Worm (Caenorhabditis elegans) whole organism, L1 larva: ENCODE measurements around the gene trap-3.

Experiments used
- C04F5.9 ChIP-seq: sonication (generic microtip); optimal IDR thresholded peaks from 2 replicates; lab custom pipeline; 2016; ENCODE audit warnings: missing genetic modification characterization, missing compliant biosample characterization
- F16B12.6 ChIP-seq: fragments of 150-350 bp; optimal IDR thresholded peaks from 2 replicates; lab custom pipeline; 2014; ENCODE audit warnings: missing biosample characterization, missing genetic modification characterization
- Y116A8C.19 ChIP-seq: sonication (generic microtip); optimal IDR thresholded peaks from 2 replicates; lab custom pipeline; 2016; ENCODE audit warnings: missing compliant biosample characterization, missing genetic modification characterization, borderline replicate concordance
- ama-1 ChIP-seq: fragments of 150-350 bp; optimal IDR thresholded peaks from 2 replicates; lab custom pipeline; 2014
- blmp-1 ChIP-seq: fragments of 150-350 bp; optimal IDR thresholded peaks from 2 replicates; lab custom pipeline; 2014; ENCODE audit warnings: missing biosample characterization, missing genetic modification characterization
- ceh-8 ChIP-seq: fragments of 200-800 bp; sonication (Bioruptor generic); optimal IDR thresholded peaks from 2 replicates; lab custom pipeline; 2018; ENCODE audit warnings: mild to moderate bottlenecking, missing genetic modification characterization, moderate library complexity, missing compliant biosample characterization
- ces-1 ChIP-seq: fragments of 150-350 bp; optimal IDR thresholded peaks from 2 replicates; lab custom pipeline; 2014; ENCODE audit warnings: missing biosample characterization, missing genetic modification reagents, missing genetic modification characterization
- dpl-1 ChIP-seq, 3 experiments: fragments of 150-350 bp in 2 of 3; sonication (generic microtip) in 1 of 3; optimal IDR thresholded peaks; 2 replicates each; lab custom pipeline; 2014 to 2017; ENCODE audit warnings: missing biosample characterization in 3 of 3, missing genetic modification characterization in 3 of 3, missing genetic modification reagents in 3 of 3
- efl-3 ChIP-seq: fragments of 200-800 bp; sonication (Bioruptor generic); optimal IDR thresholded peaks from 2 replicates; lab custom pipeline; 2018; ENCODE audit warnings: mild to moderate bottlenecking, missing genetic modification characterization, missing compliant biosample characterization
- egl-27 ChIP-seq, 2 experiments: fragments of 150-350 bp in 1 of 2; sonication (generic microtip); optimal IDR thresholded peaks; 3 replicates each; lab custom pipeline; 2017 to 2018; ENCODE audit warnings: missing biosample characterization in 2 of 2, missing genetic modification characterization in 2 of 2, missing genetic modification reagents in 2 of 2
- elt-2 ChIP-seq: sonication (generic microtip); optimal IDR thresholded peaks from 2 replicates; lab custom pipeline; 2016; ENCODE audit warnings: missing genetic modification characterization, mild to moderate bottlenecking, inconsistent platforms, missing compliant biosample characterization, missing genetic modification reagents
- fkh-4 ChIP-seq: sonication (generic microtip); optimal IDR thresholded peaks from 2 replicates; lab custom pipeline; 2016; ENCODE audit warnings: missing compliant biosample characterization, missing genetic modification characterization, borderline replicate concordance
- fkh-8 ChIP-seq: sonication (generic microtip); optimal IDR thresholded peaks from 2 replicates; lab custom pipeline; 2016; ENCODE audit warnings: mild to moderate bottlenecking, missing genetic modification characterization, missing compliant biosample characterization
- grh-1 ChIP-seq: fragments of 200-800 bp; sonication (Bioruptor generic); IDR thresholded peaks from 2 replicates; pipeline ENCODE4 v1.3.6; 2022; ENCODE audit warnings: missing genetic modification reagents, missing genetic modification characterization, missing compliant biosample characterization
- hlh-17 ChIP-seq: fragments of 200-800 bp; sonication (Bioruptor generic); optimal IDR thresholded peaks from 2 replicates; lab custom pipeline; 2018; ENCODE audit warnings: missing genetic modification characterization, mild to moderate bottlenecking, missing compliant biosample characterization, moderate library complexity, borderline replicate concordance
- hlh-4 ChIP-seq: sonication (generic microtip); optimal IDR thresholded peaks from 2 replicates; lab custom pipeline; 2016; ENCODE audit warnings: mild to moderate bottlenecking, missing genetic modification characterization, missing compliant biosample characterization
- irx-1 ChIP-seq: sonication (generic microtip); optimal IDR thresholded peaks from 2 replicates; lab custom pipeline; 2016; ENCODE audit warnings: missing genetic modification characterization, missing compliant biosample characterization
- lin-14 ChIP-seq: fragments of 200-800 bp; sonication (Bioruptor generic); optimal IDR thresholded peaks from 2 replicates; lab custom pipeline; 2018; ENCODE audit warnings: mild to moderate bottlenecking, missing genetic modification characterization, moderate library complexity, missing compliant biosample characterization
- lin-39 ChIP-seq: fragments of 150-350 bp; optimal IDR thresholded peaks from 2 replicates; lab custom pipeline; 2014; ENCODE audit warnings: missing biosample characterization, missing genetic modification reagents, missing genetic modification characterization
- lir-3 ChIP-seq: sonication (generic microtip); optimal IDR thresholded peaks from 2 replicates; lab custom pipeline; 2016; ENCODE audit warnings: mild to moderate bottlenecking, missing genetic modification characterization, moderate library complexity, missing compliant biosample characterization; ENCODE audit not compliant: poor library complexity
- lsy-2 ChIP-seq, 2 experiments: fragments of 150-350 bp; optimal IDR thresholded peaks; 2 replicates each; lab custom pipeline; 2014; ENCODE audit warnings: missing biosample characterization in 2 of 2, missing genetic modification characterization in 2 of 2
- mab-9 ChIP-seq: fragments of 200-800 bp; sonication (Bioruptor generic); IDR thresholded peaks from 2 replicates; pipeline ENCODE4 v1.3.6; 2022; ENCODE audit warnings: missing genetic modification reagents, missing genetic modification characterization, missing compliant biosample characterization
- mdl-1 ChIP-seq, 2 experiments: fragments of 150-350 bp; optimal IDR thresholded peaks; 2 replicates each; lab custom pipeline; 2014 to 2017; ENCODE audit warnings: missing biosample characterization in 2 of 2, missing genetic modification characterization in 2 of 2, inconsistent platforms in 1 of 2
- mef-2 ChIP-seq: fragments of 150-350 bp; optimal IDR thresholded peaks from 2 replicates; lab custom pipeline; 2014; ENCODE audit warnings: missing biosample characterization, missing genetic modification characterization
- mep-1 ChIP-seq: fragments of 150-350 bp; optimal IDR thresholded peaks from 2 replicates; lab custom pipeline; 2014; ENCODE audit warnings: missing biosample characterization, missing genetic modification characterization
- nhr-11 ChIP-seq: fragments of 150-350 bp; optimal IDR thresholded peaks from 2 replicates; lab custom pipeline; 2014; ENCODE audit warnings: missing biosample characterization, missing genetic modification characterization
- nhr-12 ChIP-seq: sonication (generic microtip); optimal IDR thresholded peaks from 2 replicates; lab custom pipeline; 2017; ENCODE audit warnings: missing biosample characterization, missing genetic modification characterization
- nhr-20 ChIP-seq: sonication (generic microtip); optimal IDR thresholded peaks from 2 replicates; lab custom pipeline; 2016; ENCODE audit warnings: mild to moderate bottlenecking, missing genetic modification characterization, missing compliant biosample characterization
- nhr-237 ChIP-seq: fragments of 150-350 bp; optimal IDR thresholded peaks from 2 replicates; lab custom pipeline; 2014; ENCODE audit warnings: missing biosample characterization, missing genetic modification characterization
- nhr-28 ChIP-seq: fragments of 150-350 bp; optimal IDR thresholded peaks from 2 replicates; lab custom pipeline; 2014; ENCODE audit warnings: missing biosample characterization, missing genetic modification characterization
- nhr-47 ChIP-seq: sonication (generic microtip); optimal IDR thresholded peaks from 2 replicates; lab custom pipeline; 2016; ENCODE audit warnings: mild to moderate bottlenecking, missing genetic modification characterization, moderate library complexity, missing compliant biosample characterization
- nhr-71 ChIP-seq: sonication (generic microtip); optimal IDR thresholded peaks from 2 replicates; lab custom pipeline; 2016; ENCODE audit warnings: mild to moderate bottlenecking, missing genetic modification characterization, moderate library complexity, missing compliant biosample characterization
- nhr-77 ChIP-seq: fragments of 150-350 bp; optimal IDR thresholded peaks from 2 replicates; lab custom pipeline; 2014; ENCODE audit warnings: missing biosample characterization, missing genetic modification characterization
- nhr-84 ChIP-seq: sonication (generic microtip); optimal IDR thresholded peaks from 2 replicates; lab custom pipeline; 2017; ENCODE audit warnings: missing biosample characterization, missing genetic modification characterization
- nhr-85 ChIP-seq: sonication (generic microtip); peaks from one replicate; lab custom pipeline; 2016; ENCODE audit warnings: missing genetic modification characterization, inconsistent platforms, missing compliant biosample characterization
- pag-3 ChIP-seq: sonication (generic microtip); optimal IDR thresholded peaks from 2 replicates; lab custom pipeline; 2017; ENCODE audit warnings: missing genetic modification characterization, mild to moderate bottlenecking, missing compliant biosample characterization, antibody characterized with exemption, borderline replicate concordance; ENCODE audit not compliant: insufficient read depth
- pqm-1 ChIP-seq: sonication (generic microtip); optimal IDR thresholded peaks from 3 replicates; lab custom pipeline; 2017; ENCODE audit warnings: missing biosample characterization, missing genetic modification characterization
- skn-1 ChIP-seq: fragments of 150-350 bp; optimal IDR thresholded peaks from 2 replicates; lab custom pipeline; 2014; ENCODE audit warnings: missing biosample characterization, missing genetic modification characterization
- snpc-4 ChIP-seq: fragments of 150-350 bp; optimal IDR thresholded peaks from 2 replicates; lab custom pipeline; 2014; ENCODE audit warnings: missing biosample characterization, missing genetic modification characterization
- snu-23 ChIP-seq: sonication (generic microtip); optimal IDR thresholded peaks from 2 replicates; lab custom pipeline; 2016; ENCODE audit warnings: missing genetic modification characterization, missing compliant biosample characterization
- sox-4 ChIP-seq: sonication (generic microtip); optimal IDR thresholded peaks from 2 replicates; lab custom pipeline; 2016; ENCODE audit warnings: missing genetic modification characterization, missing compliant biosample characterization
- sup-37 ChIP-seq: fragments of 200-800 bp; sonication (Bioruptor generic); optimal IDR thresholded peaks from 2 replicates; lab custom pipeline; 2018; ENCODE audit warnings: mild to moderate bottlenecking, missing genetic modification characterization, missing compliant biosample characterization
- swsn-7 ChIP-seq: sonication (generic microtip); optimal IDR thresholded peaks from 2 replicates; lab custom pipeline; 2016; ENCODE audit warnings: missing genetic modification characterization, missing compliant biosample characterization
- tbx-2 ChIP-seq: sonication (generic microtip); optimal IDR thresholded peaks from 2 replicates; lab custom pipeline; 2016; ENCODE audit warnings: missing genetic modification characterization, missing compliant biosample characterization
- tlp-1 ChIP-seq: fragments of 150-350 bp; optimal IDR thresholded peaks from 2 replicates; lab custom pipeline; 2014; ENCODE audit warnings: missing biosample characterization, missing genetic modification characterization
- unc-130 ChIP-seq: fragments of 150-350 bp; optimal IDR thresholded peaks from 2 replicates; lab custom pipeline; 2017; ENCODE audit warnings: missing biosample characterization, missing genetic modification characterization, inconsistent platforms
- unc-30 ChIP-seq: sonication (generic microtip); optimal IDR thresholded peaks from 2 replicates; lab custom pipeline; 2017; ENCODE audit warnings: missing biosample characterization, missing genetic modification characterization
- vab-15 ChIP-seq: sonication (generic microtip); optimal IDR thresholded peaks from 2 replicates; lab custom pipeline; 2017; ENCODE audit warnings: missing genotype, mild to moderate bottlenecking, missing genetic modification characterization, missing compliant biosample characterization
- zag-1 ChIP-seq: fragments of 150-350 bp; optimal IDR thresholded peaks from 2 replicates; lab custom pipeline; 2014; ENCODE audit warnings: missing biosample characterization, missing genetic modification characterization
- zip-4 ChIP-seq: fragments of 200-800 bp; sonication (Bioruptor generic); optimal IDR thresholded peaks from 2 replicates; lab custom pipeline; 2018; ENCODE audit warnings: mild to moderate bottlenecking, missing genetic modification characterization, moderate library complexity, missing compliant biosample characterization
- ztf-11 ChIP-seq, 2 experiments: sonication (generic microtip); optimal IDR thresholded peaks; 2 replicates each; lab custom pipeline; 2016 to 2017; ENCODE audit warnings: missing genetic modification characterization in 2 of 2, missing biosample characterization in 1 of 2, missing compliant biosample characterization in 1 of 2
- ztf-4 ChIP-seq: fragments of 150-350 bp; optimal IDR thresholded peaks from 2 replicates; lab custom pipeline; 2014; ENCODE audit warnings: missing biosample characterization, missing genetic modification characterization

trap-3 gene

ce11 chrIV:2388949-2389495 lies at the start of gene trap-3:
TSS of gene trap-3 (plus strand) at chrIV:2389445.
- TF ChIP-seq nhr-71 (tag; lab: Kevin White, UChicago), result peak; percentile 98
- peak; percentile 82 for TF ChIP-seq snpc-4 (tag; lab: Kevin White, UChicago)
- TF ChIP-seq mep-1 (tag; lab: Kevin White, UChicago), result peak; percentile 94
- peak; percentile 85 for TF ChIP-seq zip-4 (GFP tag; lab: Kevin White, UChicago)
- TF ChIP-seq ama-1 (lab: Kevin White, UChicago), result peak; percentile 65
- peak; percentile 89 for TF ChIP-seq mab-9 (GFP tag; lab: Robert Waterston, UW)
- peak; percentile 93 for TF ChIP-seq grh-1 (GFP tag; lab: Robert Waterston, UW)
- TF ChIP-seq elt-2, result peak; percentile 88
- TF ChIP-seq unc-130 (tag; lab: Kevin White, UChicago), result peak; percentile 96
- TF ChIP-seq ztf-4 (tag; lab: Kevin White, UChicago), result peak; percentile 93
- TF ChIP-seq nhr-47 (tag; lab: Kevin White, UChicago), result peak; percentile 98
- peak; percentile 81 to 86 (median 86) for TF ChIP-seq dpl-1 (GFP tag; optimal IDR thresholded peaks at IDR 0.05; lab: Kevin White, UChicago)
- peak in 1 of 2 experiments; percentile 96 for TF ChIP-seq mdl-1 (tag; optimal IDR thresholded peaks at IDR 0.05; lab: Kevin White, UChicago)
- peak; percentile 21 for TF ChIP-seq nhr-28 (tag; lab: Kevin White, UChicago)
- TF ChIP-seq blmp-1, result peak; percentile 74
- TF ChIP-seq irx-1 (tag; lab: Kevin White, UChicago), result peak; percentile 92
- TF ChIP-seq unc-30, result no peak
- TF ChIP-seq sox-4 (tag; lab: Kevin White, UChicago), result peak; percentile 79
- peak; percentile 46 for TF ChIP-seq nhr-237 (tag; lab: Kevin White, UChicago)
- peak; percentile 92 for TF ChIP-seq ceh-8
- peak in 1 of 2 experiments; percentile 88 for TF ChIP-seq ztf-11 (tag; optimal IDR thresholded peaks at IDR 0.05; lab: Kevin White, UChicago)
- TF ChIP-seq fkh-4 (tag; lab: Kevin White, UChicago), result peak; percentile 55
- TF ChIP-seq zag-1 (tag; lab: Kevin White, UChicago), result no peak
- no peak for TF ChIP-seq Y116A8C.19 (tag; lab: Kevin White, UChicago)
- no peak for TF ChIP-seq hlh-4
- no peak for TF ChIP-seq nhr-84 (tag; lab: Kevin White, UChicago)
- TF ChIP-seq egl-27 (tag; optimal IDR thresholded peaks at IDR 0.05; lab: Kevin White, UChicago), result no peak
- no peak for TF ChIP-seq nhr-12 (tag; lab: Kevin White, UChicago)
- peak; percentile 39 for TF ChIP-seq pqm-1 (tag; lab: Kevin White, UChicago)
- TF ChIP-seq hlh-17, result no peak
- peak; percentile 99 for TF ChIP-seq F16B12.6 (tag; lab: Kevin White, UChicago)
- TF ChIP-seq ces-1 (GFP tag; lab: Kevin White, UChicago), result no peak
- peak; percentile 81 for TF ChIP-seq skn-1 (tag; lab: Kevin White, UChicago)
- TF ChIP-seq efl-3, result no peak
- TF ChIP-seq nhr-77, result peak; percentile 94
- peak; percentile 60 for TF ChIP-seq vab-15
- TF ChIP-seq nhr-85 (tag; lab: Kevin White, UChicago), result peak; percentile 98
- peak; percentile 97 to 98 for TF ChIP-seq lsy-2 (tag; optimal IDR thresholded peaks at IDR 0.05; lab: Kevin White, UChicago)
- TF ChIP-seq swsn-7 (tag; lab: Kevin White, UChicago), result peak; percentile 96
- TF ChIP-seq lin-14 (GFP tag; lab: Kevin White, UChicago), result peak; percentile 97
- peak; percentile 97 for TF ChIP-seq nhr-20 (tag; lab: Kevin White, UChicago)
- TF ChIP-seq lin-39 (tag; lab: Kevin White, UChicago), result peak; percentile 76
- TF ChIP-seq C04F5.9, result peak; percentile 92
- TF ChIP-seq snu-23 (GFP tag; lab: Kevin White, UChicago), result peak; percentile 98
- TF ChIP-seq pag-3 (tag; lab: Kevin White, UChicago), result peak; percentile 61
- no peak for TF ChIP-seq lir-3 (tag; lab: Kevin White, UChicago)
- peak; percentile 96 for TF ChIP-seq fkh-8 (tag; lab: Kevin White, UChicago)
- peak; percentile 47 for TF ChIP-seq mef-2 (tag; lab: Kevin White, UChicago)
- TF ChIP-seq tbx-2 (tag; lab: Kevin White, UChicago), result peak; percentile 96
- TF ChIP-seq tlp-1 (tag; lab: Kevin White, UChicago), result no peak
- peak; percentile 91 for TF ChIP-seq sup-37 (GFP tag; lab: Kevin White, UChicago)
- peak; percentile 75 for TF ChIP-seq nhr-11
